Worm (Caenorhabditis elegans): ENCODE data around the gene peli-1.
"Not testable (repeated sequence)": the region's sequence is repeated elsewhere in the genome, so short reads cannot be mapped to it uniquely, and the experiment has no call there.

Gene peli-1

DNA sequence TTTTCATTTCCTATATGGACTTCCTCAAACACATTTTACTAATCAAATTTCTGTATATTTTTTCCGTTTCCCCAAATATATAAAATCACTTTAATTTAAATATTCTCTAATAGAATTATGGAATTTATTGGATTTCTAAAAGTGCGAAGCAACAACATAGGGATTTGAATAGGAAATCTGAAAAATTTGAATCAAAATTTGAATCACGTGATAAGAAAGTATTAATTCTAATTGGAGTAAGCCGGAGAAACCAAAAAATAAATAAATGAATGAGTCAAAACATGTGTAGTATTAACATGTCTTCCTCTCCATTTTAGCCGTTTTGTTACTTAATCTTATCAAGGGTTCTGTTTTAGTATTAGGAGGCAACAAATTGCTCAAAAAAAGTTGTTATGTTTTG is 35.6 kb downstream of the peli-1 start:
- TF ChIP-seq unc-62 (GFP tag; optimal IDR thresholded peaks at IDR 0.05) = no peak

- TF ChIP-seq unc-62 (GFP tag; optimal IDR thresholded peaks at IDR 0.05) = no peak
Measured at ce11 chrV:5746237-5746636, 40.6 kb downstream of the peli-1 start.

DNA sequence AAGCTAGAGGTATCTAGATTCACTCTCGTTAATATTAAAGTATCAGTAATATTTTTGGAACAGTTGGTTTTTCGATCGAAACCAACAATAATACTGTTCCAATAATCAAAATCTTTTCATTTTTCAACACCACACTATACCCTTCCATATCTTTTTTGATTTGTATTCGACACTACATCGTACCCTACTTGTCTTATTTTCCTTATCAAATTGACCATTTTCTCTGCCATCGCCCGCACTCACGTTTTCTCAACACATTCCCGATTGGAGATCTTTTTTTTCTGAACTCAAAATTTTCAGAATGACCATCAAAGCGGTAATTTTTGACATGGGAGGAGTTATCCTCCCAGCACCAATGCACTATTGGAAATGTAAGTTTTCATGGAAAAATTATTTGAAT is 41.9 kb downstream of the peli-1 start, which contains the start of gene acds-10:
TSS of gene acds-10 (plus strand) at position 301 of the 400 bp plus-strand sequence.
- TF ChIP-seq unc-62 (GFP tag; optimal IDR thresholded peaks at IDR 0.05) = no peak

- no peak for TF ChIP-seq unc-62 (GFP tag; optimal IDR thresholded peaks at IDR 0.05)
Measured at ce11 chrV:5753432-5753831, 47.8 kb downstream of the peli-1 start, which contains the start of gene pgph-1. Gene pgph-1 (minus strand): TSS chrV:5753532.

DNA sequence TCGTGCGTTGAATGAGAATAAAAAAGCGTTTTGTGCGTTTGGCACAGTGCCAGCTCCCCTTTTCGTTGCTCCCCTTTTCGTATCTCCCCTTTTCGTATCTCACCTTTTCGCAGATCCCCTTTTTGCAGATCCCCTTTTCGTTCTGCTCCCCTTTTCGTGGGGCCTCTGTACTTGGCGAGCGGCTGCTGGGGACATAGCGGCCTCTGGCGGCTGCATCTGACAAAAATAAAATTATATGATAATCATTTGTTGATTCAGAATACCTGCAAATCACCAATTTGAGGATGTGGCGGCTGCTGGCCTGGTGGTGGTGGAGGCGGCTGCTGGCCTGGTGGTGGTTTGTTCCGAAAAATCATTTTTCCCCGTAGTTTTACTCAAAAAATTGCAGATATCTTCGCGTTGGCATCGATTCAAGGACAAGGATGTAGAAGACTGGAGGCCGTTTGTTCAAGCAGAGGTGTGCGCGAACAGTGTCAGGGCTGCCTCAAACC is 49.6 kb downstream of the peli-1 start, which contains the start of gene K09H11.11:
TSS of gene K09H11.11 (minus strand) at position 51 of the 491 bp plus-strand sequence.
- TF ChIP-seq unc-62 (GFP tag; optimal IDR thresholded peaks at IDR 0.05) = not testable (repeated sequence)

ce11 chrV:5756193-5756592 is 50.6 kb downstream of the peli-1 start, which contains the start of gene C53A3.3:
Gene C53A3.3 (plus strand): TSS chrV:5756493.
- TF ChIP-seq unc-62 (GFP tag; optimal IDR thresholded peaks at IDR 0.05) = no peak

- no peak for TF ChIP-seq unc-62 (GFP tag; optimal IDR thresholded peaks at IDR 0.05)
Measured at ce11 chrV:5758780-5759179, 53.2 kb downstream of the peli-1 start, which contains the start of gene C53A3.4. Gene C53A3.4 (minus strand): TSS chrV:5758880.

DNA sequence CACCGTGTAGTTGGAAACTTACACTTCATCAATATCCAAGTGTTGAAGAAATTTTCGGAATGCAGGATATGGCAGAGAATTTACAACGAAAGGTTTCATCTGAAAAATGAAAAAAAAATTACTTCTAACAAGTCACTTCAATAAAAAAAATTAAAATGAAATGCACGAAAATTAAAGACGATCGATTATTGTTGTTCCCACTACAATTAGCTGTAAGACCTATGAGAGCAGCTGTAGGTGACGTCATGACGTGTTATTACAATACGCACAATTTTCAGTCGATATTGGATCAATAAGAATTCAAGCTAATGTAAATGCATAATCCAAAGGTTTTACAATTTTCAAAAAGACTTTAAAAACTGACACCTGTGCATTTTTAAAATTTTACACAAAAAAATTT is 54.5 kb downstream of the peli-1 start, which contains the start of gene C53A3.1:
TSS of gene C53A3.1 (minus strand) at position 101 of the 400 bp plus-strand sequence.
- no peak for TF ChIP-seq unc-62 (GFP tag; optimal IDR thresholded peaks at IDR 0.05)
